Fruit fly (Drosophila melanogaster): ENCODE results near the gene CG33946.

The CG33946 gene

dm6 chr3L:6270283-6270682 lies 49.9 kb downstream of the CG33946 start (continued):
- TF ChIP-seq Lpt (GFP tag; optimal IDR thresholded peaks at IDR 0.05) (no peak), CG11294 (GFP tag; IDR thresholded peaks at IDR 0.05) (no peak), CG31627 (GFP tag; optimal IDR thresholded peaks at IDR 0.05) (peak; percentile 39), Eip93F (GFP tag; optimal IDR thresholded peaks at IDR 0.05) (no peak), vri (GFP tag; optimal IDR thresholded peaks at IDR 0.05) (peak; percentile 10), CG15336 (GFP tag; IDR thresholded peaks at IDR 0.05) (peak; percentile 26; the same call in 1 of the 2 replicates), acj6 (GFP tag; optimal IDR thresholded peaks at IDR 0.05) (peak; percentile 57), CG8632 (GFP tag; optimal IDR thresholded peaks at IDR 0.05) (peak; percentile 65), fkh (GFP tag; optimal IDR thresholded peaks at IDR 0.05) (no peak), spab (GFP tag; optimal IDR thresholded peaks at IDR 0.05) (peak; percentile 11), CG8319 (GFP tag; optimal IDR thresholded peaks at IDR 0.05) (peak; percentile 40), Ets21C (GFP tag; optimal IDR thresholded peaks at IDR 0.05) (peak; percentile 16)

Data from whole organism, prepupa.